Fruit fly (Drosophila melanogaster) whole organism, embryonic: ENCODE results near the gene CG3652.

Experiments used
- Atf-2 ChIP-seq: fragments of 200-800 bp; sonication (Bioruptor generic); optimal IDR thresholded peaks from 2 replicates; lab custom pipeline; 2016; ENCODE audit warnings: missing biosample characterization, missing genetic modification characterization
- Atf3 ChIP-seq: fragments of 200-800 bp; sonication (Bioruptor generic); optimal IDR thresholded peaks from 3 replicates; lab custom pipeline; 2016; ENCODE audit warnings: missing biosample characterization, missing genetic modification characterization
- Atf6 ChIP-seq: fragments of 200-800 bp; sonication (Bioruptor generic); IDR thresholded peaks from 2 replicates; pipeline ENCODE4 v1.3.6; 2022; ENCODE audit warnings: missing biosample characterization, missing genetic modification characterization
- B-H1 ChIP-seq: fragments of 200-800 bp; sonication (Bioruptor generic); IDR thresholded peaks from 3 replicates; pipeline ENCODE4 v1.3.6; 2022; ENCODE audit warnings: missing biosample characterization, missing genetic modification characterization
- Bgb ChIP-seq: fragments of 200-800 bp; sonication (Bioruptor generic); IDR thresholded peaks from 2 replicates; pipeline ENCODE4 v1.3.6; 2022; ENCODE audit warnings: missing biosample characterization, missing genetic modification characterization; ENCODE audit not compliant: partially characterized antibody
- CG11247 ChIP-seq: fragments of 200-800 bp; sonication (Bioruptor generic); IDR thresholded peaks from 2 replicates; pipeline ENCODE4 v1.3.6; 2022; ENCODE audit warnings: missing biosample characterization, missing genetic modification characterization
- CG11456 ChIP-seq: fragments of 200-800 bp; sonication (Bioruptor generic); IDR thresholded peaks from 3 replicates; pipeline ENCODE4 v1.3.6; 2022; ENCODE audit warnings: missing biosample characterization, missing genetic modification characterization
- CG13894 ChIP-seq: fragments of 200-800 bp; sonication (Bioruptor generic); optimal IDR thresholded peaks from 3 replicates; lab custom pipeline; 2018; ENCODE audit warnings: missing biosample characterization, mild to moderate bottlenecking, missing genetic modification characterization, moderate library complexity
- CG14965 ChIP-seq: fragments of 200-800 bp; sonication (Bioruptor generic); optimal IDR thresholded peaks from 2 replicates; lab custom pipeline; 2016; ENCODE audit warnings: missing biosample characterization, missing genetic modification characterization, borderline replicate concordance
- CG15601 ChIP-seq: fragments of 200-800 bp; sonication (Bioruptor generic); optimal IDR thresholded peaks from 3 replicates; lab custom pipeline; 2019; ENCODE audit warnings: missing biosample characterization, mild to moderate bottlenecking, missing genetic modification characterization, moderate library complexity
- CG17361 ChIP-seq: fragments of 200-800 bp; sonication (Bioruptor generic); IDR thresholded peaks from 3 replicates; pipeline ENCODE4 v1.3.6; 2022; ENCODE audit warnings: missing biosample characterization, missing genetic modification characterization
- CG17612 ChIP-seq: fragments of 200-800 bp; sonication (Bioruptor generic); IDR thresholded peaks from 2 replicates; pipeline ENCODE4 v1.3.6; 2022; ENCODE audit warnings: missing biosample characterization, missing genetic modification characterization
- CG3065 ChIP-seq: fragments of 200-800 bp; sonication (Bioruptor generic); optimal IDR thresholded peaks from 2 replicates; lab custom pipeline; 2016; ENCODE audit warnings: missing biosample characterization, missing genetic modification characterization
- CG42726 ChIP-seq: fragments of 200-800 bp; sonication (Bioruptor generic); IDR thresholded peaks from 2 replicates; pipeline ENCODE4 v1.3.6; 2022; ENCODE audit warnings: missing biosample characterization, missing genetic modification characterization; ENCODE audit not compliant: partially characterized antibody
- CG6689 ChIP-seq: fragments of 200-800 bp; sonication (Bioruptor generic); IDR thresholded peaks from 2 replicates; pipeline ENCODE4 v1.3.6; 2022; ENCODE audit warnings: missing biosample characterization, missing genetic modification characterization
- CG7271 ChIP-seq: fragments of 200-800 bp; sonication (Bioruptor generic); optimal IDR thresholded peaks from 2 replicates; lab custom pipeline; 2018; ENCODE audit warnings: missing biosample characterization, mild to moderate bottlenecking, missing genetic modification characterization, moderate library complexity
- CG7357 ChIP-seq: fragments of 200-800 bp; sonication (Bioruptor generic); IDR thresholded peaks from 3 replicates; pipeline ENCODE4 v1.3.6; 2022; ENCODE audit warnings: missing biosample characterization, missing genetic modification characterization
- CG7745 ChIP-seq: fragments of 200-800 bp; sonication (Bioruptor generic); optimal IDR thresholded peaks from 2 replicates; lab custom pipeline; 2018; ENCODE audit warnings: missing biosample characterization, mild to moderate bottlenecking, missing genetic modification characterization, moderate library complexity
- CkIIα-i1 ChIP-seq: fragments of 200-800 bp; sonication (Bioruptor generic); IDR thresholded peaks from 2 replicates; pipeline ENCODE4 v1.3.6; 2022; ENCODE audit warnings: missing biosample characterization, missing genetic modification characterization
- D19B ChIP-seq: fragments of 200-800 bp; sonication (Bioruptor generic); optimal IDR thresholded peaks from 2 replicates; lab custom pipeline; 2017; ENCODE audit warnings: missing biosample characterization, mild to moderate bottlenecking, missing genetic modification characterization
- Med ChIP-seq: fragments of 200-800 bp; sonication (Bioruptor generic); peaks from one replicate; lab custom pipeline; 2016; ENCODE audit warnings: missing biosample characterization, missing genetic modification characterization, mild to moderate bottlenecking, inconsistent platforms, moderate library complexity
- PHDP ChIP-seq: fragments of 200-800 bp; sonication (Bioruptor generic); optimal IDR thresholded peaks from 3 replicates; lab custom pipeline; 2018; ENCODE audit warnings: missing biosample characterization, mild to moderate bottlenecking, missing genetic modification characterization, moderate library complexity
- Side ChIP-seq: fragments of 200-800 bp; sonication (Bioruptor generic); optimal IDR thresholded peaks from 2 replicates; lab custom pipeline; 2016; ENCODE audit warnings: missing biosample characterization, missing genetic modification characterization
- Vsx1 ChIP-seq: fragments of 200-800 bp; sonication (Bioruptor generic); optimal IDR thresholded peaks from 2 replicates; lab custom pipeline; 2017; ENCODE audit warnings: missing biosample characterization, mild to moderate bottlenecking, missing genetic modification characterization, missing genetic modification reagents
- Xrp1 ChIP-seq: fragments of 200-800 bp; sonication (Bioruptor generic); IDR thresholded peaks from 2 replicates; pipeline ENCODE4 v1.3.6; 2022; ENCODE audit warnings: missing biosample characterization, missing genetic modification characterization
- cad ChIP-seq: fragments of >200 bp; optimal IDR thresholded peaks from 2 replicates; lab custom pipeline; 2017; ENCODE audit warnings: missing biosample characterization, missing genetic modification characterization
- en ChIP-seq: fragments of 200-800 bp; sonication (Bioruptor generic); optimal IDR thresholded peaks from 2 replicates; lab custom pipeline; 2016; ENCODE audit warnings: missing biosample characterization, missing genetic modification characterization
- fd3F ChIP-seq: fragments of 200-800 bp; sonication (Bioruptor generic); optimal IDR thresholded peaks from 2 replicates; lab custom pipeline; 2018; ENCODE audit warnings: missing biosample characterization, mild to moderate bottlenecking, missing genetic modification characterization, moderate library complexity
- gcm ChIP-seq: fragments of 200-800 bp; sonication (Bioruptor generic); optimal IDR thresholded peaks from 2 replicates; lab custom pipeline; 2019; ENCODE audit warnings: missing biosample characterization, mild to moderate bottlenecking, missing genetic modification characterization, moderate library complexity
- gem ChIP-seq: fragments of 200-800 bp; sonication (Bioruptor generic); optimal IDR thresholded peaks from 2 replicates; lab custom pipeline; 2019; ENCODE audit warnings: missing biosample characterization, mild to moderate bottlenecking, missing genetic modification characterization, moderate library complexity
- gsb-n ChIP-seq: fragments of 200-800 bp; sonication (Bioruptor generic); optimal IDR thresholded peaks from 3 replicates; lab custom pipeline; 2018; ENCODE audit warnings: missing biosample characterization, mild to moderate bottlenecking, missing genetic modification characterization
- insv ChIP-seq, 2 experiments: fragments of 200-800 bp; sonication (Bioruptor generic); optimal IDR thresholded peaks; 3 replicates each; lab custom pipeline; 2016 to 2018; ENCODE audit warnings: missing biosample characterization in 2 of 2, missing genetic modification characterization in 2 of 2
- knrl ChIP-seq: fragments of 200-800 bp; sonication (Bioruptor generic); IDR thresholded peaks from 3 replicates; pipeline ENCODE4 v1.3.6; 2022; ENCODE audit warnings: missing biosample characterization, missing genetic modification characterization; ENCODE audit not compliant: partially characterized antibody
- lab ChIP-seq: fragments of 200-800 bp; sonication (Bioruptor generic); optimal IDR thresholded peaks from 3 replicates; lab custom pipeline; 2017; ENCODE audit warnings: missing biosample characterization, missing genetic modification characterization, mild to moderate bottlenecking, moderate library complexity, missing genetic modification reagents
- luna ChIP-seq: fragments of 200-800 bp; sonication (Bioruptor generic); optimal IDR thresholded peaks from 2 replicates; lab custom pipeline; 2016; ENCODE audit warnings: missing biosample characterization, missing genetic modification characterization
- peb ChIP-seq: fragments of 200-800 bp; sonication (Bioruptor generic); IDR thresholded peaks from 2 replicates; pipeline ENCODE4 v1.3.6; 2022; ENCODE audit warnings: missing biosample characterization, missing genetic modification characterization
- prd ChIP-seq, 3 experiments: fragments of >200 bp in 2 of 3; fragments of 200-800 bp in 1 of 3; sonication (Bioruptor generic) in 1 of 3; optimal IDR thresholded peaks in 2 of 3; IDR thresholded peaks in 1 of 3; 2 replicates in 2 of 3; 3 replicates in 1 of 3; pipeline versions ENCODE4 v1.3.6 to Lab custom; 2017 to 2022; ENCODE audit warnings: missing biosample characterization in 1 of 3, missing genetic modification characterization in 1 of 3
- pros ChIP-seq: fragments of 200-800 bp; sonication (Bioruptor generic); optimal IDR thresholded peaks from 3 replicates; lab custom pipeline; 2019; ENCODE audit warnings: missing biosample characterization, mild to moderate bottlenecking, missing genetic modification characterization, moderate library complexity
- sd ChIP-seq: fragments of 200-800 bp; sonication (Bioruptor generic); optimal IDR thresholded peaks from 3 replicates; lab custom pipeline; 2018; ENCODE audit warnings: missing biosample characterization, mild to moderate bottlenecking, missing genetic modification characterization, moderate library complexity
- sens-2 ChIP-seq: fragments of 200-800 bp; sonication (Bioruptor generic); IDR thresholded peaks from 2 replicates; pipeline ENCODE4 v1.3.6; 2022; ENCODE audit warnings: missing biosample characterization, missing genetic modification characterization
- tll ChIP-seq, 2 experiments: fragments of 200-800 bp in 1 of 2; fragments of >200 bp in 1 of 2; sonication (Bioruptor generic) in 1 of 2; optimal IDR thresholded peaks; 2 replicates each; lab custom pipeline; 2017 to 2019; ENCODE audit warnings: missing biosample characterization in 2 of 2, missing genetic modification characterization in 2 of 2, mild to moderate bottlenecking in 1 of 2, moderate library complexity in 1 of 2
- twi ChIP-seq: fragments of 200-800 bp; optimal IDR thresholded peaks from 2 replicates; lab custom pipeline; 2019; ENCODE audit warnings: missing biosample characterization, mild to moderate bottlenecking, missing genetic modification characterization, moderate library complexity
- unc-4 ChIP-seq: fragments of 200-800 bp; sonication (Bioruptor generic); IDR thresholded peaks from 2 replicates; pipeline ENCODE4 v1.3.6; 2022; ENCODE audit warnings: missing biosample characterization, missing genetic modification characterization; ENCODE audit not compliant: partially characterized antibody
- z ChIP-seq: fragments of 200-800 bp; sonication (Bioruptor generic); IDR thresholded peaks from 3 replicates; pipeline ENCODE4 v1.3.6; 2022; ENCODE audit warnings: missing biosample characterization, missing genetic modification characterization
- zen ChIP-seq: fragments of 200-800 bp; sonication (Bioruptor generic); optimal IDR thresholded peaks from 3 replicates; lab custom pipeline; 2018; ENCODE audit warnings: missing biosample characterization, mild to moderate bottlenecking, missing genetic modification characterization, moderate library complexity

The CG3652 gene

DNA sequence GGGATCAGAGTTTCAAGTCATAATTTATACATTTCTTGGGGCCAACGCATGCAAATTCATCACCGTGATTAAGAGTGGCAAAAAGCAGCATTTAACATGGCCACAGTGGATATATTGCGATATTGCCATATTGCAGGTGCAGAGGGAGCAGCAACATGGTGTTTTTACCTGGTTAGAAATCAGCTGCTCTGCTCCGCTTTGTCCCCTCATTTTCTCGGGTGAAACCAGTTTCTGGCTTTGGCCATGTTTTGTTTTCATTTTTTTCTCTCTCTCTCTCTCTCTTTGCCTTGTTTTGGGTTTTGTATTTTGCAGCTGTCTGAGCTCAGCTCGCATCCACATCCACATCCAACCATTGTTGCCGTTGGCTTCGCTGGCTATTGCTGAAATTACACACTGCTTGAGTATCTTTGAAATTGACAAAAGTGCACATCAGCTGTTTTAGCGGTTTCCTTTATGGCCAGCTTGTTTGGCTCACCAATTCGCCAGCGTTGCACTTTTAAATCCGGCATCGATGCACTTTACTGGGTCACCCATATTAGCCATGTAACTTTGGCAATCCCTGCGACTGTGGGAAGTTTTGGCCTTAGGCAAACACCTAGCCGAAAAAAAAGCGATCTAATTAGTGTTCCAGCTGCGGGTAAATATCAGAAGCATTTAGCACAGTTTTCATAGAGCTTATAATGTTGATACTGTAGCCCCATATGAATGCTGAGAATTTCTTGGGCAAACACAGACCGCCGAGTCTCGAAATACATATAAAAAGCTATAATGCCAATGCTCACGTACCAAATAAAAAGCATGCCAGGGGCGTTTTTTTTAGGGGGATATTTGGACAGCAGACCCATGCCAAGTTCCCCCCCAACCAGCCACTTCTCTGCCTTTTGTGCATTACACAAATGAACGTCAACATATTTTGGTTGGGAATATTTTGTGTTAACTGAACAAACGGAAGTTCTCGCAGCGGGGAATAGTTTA is 18.4 kb downstream of the CG3652 start (continued):
- TF ChIP-seq CG11247 (GFP tag; lab: Robert Waterston, UW): no peak
- TF ChIP-seq CG7357 (GFP tag; lab: Robert Waterston, UW): no peak
- TF ChIP-seq prd (optimal IDR thresholded peaks at IDR 0.05; lab: Kevin White, UChicago): no peak
- no peak for TF ChIP-seq prd (GFP tag; IDR thresholded peaks at IDR 0.05; lab: Robert Waterston, UW)
- no peak for TF ChIP-seq insv (GFP tag; optimal IDR thresholded peaks at IDR 0.05; lab: Kevin White, UChicago)
- no peak for TF ChIP-seq B-H1 (GFP tag; lab: Robert Waterston, UW)
- 0 out of 2 replicates have a peak, but pooled peaks have one; percentile 7 for TF ChIP-seq Xrp1 (GFP tag; lab: Robert Waterston, UW)
- TF ChIP-seq en (GFP tag; lab: Kevin White, UChicago): no peak
- no peak for TF ChIP-seq Atf3
- TF ChIP-seq, all 482 proteins: peak for 50

DNA sequence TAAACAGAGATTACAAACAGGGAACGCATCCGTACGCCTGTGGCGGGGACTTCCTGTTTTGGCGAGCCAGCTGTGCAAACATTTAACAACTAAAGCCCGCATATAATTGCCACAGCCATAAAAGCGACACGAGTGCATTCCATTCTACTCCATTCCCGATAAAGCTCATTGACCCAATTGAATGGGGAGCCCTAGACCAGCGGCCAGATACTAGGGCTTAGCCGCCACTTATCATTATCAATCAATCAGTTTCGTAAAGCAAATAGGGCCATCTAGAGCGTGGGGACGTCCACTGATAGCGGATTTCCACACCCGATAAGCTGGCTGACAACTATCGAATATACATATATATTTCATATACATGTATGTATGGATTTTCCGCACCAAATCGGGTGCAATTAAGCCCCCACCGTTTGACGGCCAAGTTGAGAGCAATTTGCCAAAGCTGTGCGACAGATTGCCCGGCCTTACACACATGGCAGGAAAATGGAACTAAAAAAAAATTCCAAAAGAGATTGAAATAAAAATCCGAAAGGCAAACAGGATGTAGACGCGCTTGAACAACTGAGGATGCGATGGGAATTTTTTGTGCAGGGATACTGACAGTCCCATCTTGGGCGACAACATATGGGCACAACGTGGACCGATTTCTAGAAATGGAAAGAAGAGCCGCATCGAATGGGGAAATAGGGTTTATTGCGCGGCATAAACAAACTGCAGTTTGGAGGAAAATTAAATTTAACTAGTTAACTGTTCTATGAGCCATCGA is 20.7 kb downstream of the CG3652 start:
- peak; percentile 56 for TF ChIP-seq Med
- no peak for TF ChIP-seq CG42726 (GFP tag; lab: Robert Waterston, UW)
- TF ChIP-seq PHDP (tag; lab: Kevin White, UChicago): no peak
- TF ChIP-seq luna (GFP tag; lab: Kevin White, UChicago): no peak
- peak; percentile 22 for TF ChIP-seq lab
- TF ChIP-seq Vsx1 (GFP tag; lab: Kevin White, UChicago): peak; percentile 4
- no peak for TF ChIP-seq cad (GFP tag; lab: Kevin White, UChicago)
- no peak for TF ChIP-seq zen (tag; lab: Kevin White, UChicago)
- TF ChIP-seq fd3F (GFP tag; lab: Kevin White, UChicago): no peak
- no peak for TF ChIP-seq Bgb (GFP tag; lab: Robert Waterston, UW)
- no peak for TF ChIP-seq Side (GFP tag; lab: Kevin White, UChicago)
- TF ChIP-seq CG14965 (GFP tag; lab: Kevin White, UChicago): no peak
- no peak for TF ChIP-seq peb (GFP tag; lab: Robert Waterston, UW)
- no peak for TF ChIP-seq knrl (GFP tag; lab: Robert Waterston, UW)
- TF ChIP-seq twi (tag; lab: Kevin White, UChicago): peak; percentile 96
- no peak for TF ChIP-seq CG7745 (tag; lab: Kevin White, UChicago)
- TF ChIP-seq D19B (GFP tag; lab: Kevin White, UChicago): no peak
- TF ChIP-seq gcm (GFP tag; lab: Kevin White, UChicago): peak; percentile 48
- TF ChIP-seq CG15601: peak; percentile 28
- no peak for TF ChIP-seq unc-4 (GFP tag; lab: Robert Waterston, UW)
- TF ChIP-seq pros (GFP tag; lab: Kevin White, UChicago): no peak
- TF ChIP-seq CG7271: no peak
- TF ChIP-seq Atf6 (GFP tag; lab: Robert Waterston, UW): no peak
- no peak for TF ChIP-seq CG13894
- no peak for TF ChIP-seq CG17612 (GFP tag; lab: Robert Waterston, UW)
- TF ChIP-seq CkIIα-i1 (GFP tag; lab: Robert Waterston, UW): no peak
- no peak for TF ChIP-seq CG11456 (GFP tag; lab: Robert Waterston, UW)
- TF ChIP-seq gem (tag; lab: Kevin White, UChicago): no peak
- TF ChIP-seq Atf-2 (GFP tag; lab: Kevin White, UChicago): no peak
- peak; percentile 56; the same call in 1 of the 2 replicates for TF ChIP-seq sens-2 (GFP tag; lab: Robert Waterston, UW)
- TF ChIP-seq z (GFP tag; lab: Robert Waterston, UW): no peak
- TF ChIP-seq CG6689 (GFP tag; lab: Robert Waterston, UW): no peak
- peak; percentile 57 for TF ChIP-seq sd (tag; lab: Kevin White, UChicago)
- TF ChIP-seq gsb-n (tag; lab: Kevin White, UChicago): no peak
- TF ChIP-seq CG3065 (GFP tag; lab: Kevin White, UChicago): no peak
- TF ChIP-seq CG17361 (GFP tag; lab: Robert Waterston, UW): no peak
- no peak for TF ChIP-seq tll (GFP tag; optimal IDR thresholded peaks at IDR 0.05; lab: Kevin White, UChicago)
